Worm (Caenorhabditis elegans): Measurements from ENCODE around the gene ceh-92.

Gene ceh-92

DNA sequence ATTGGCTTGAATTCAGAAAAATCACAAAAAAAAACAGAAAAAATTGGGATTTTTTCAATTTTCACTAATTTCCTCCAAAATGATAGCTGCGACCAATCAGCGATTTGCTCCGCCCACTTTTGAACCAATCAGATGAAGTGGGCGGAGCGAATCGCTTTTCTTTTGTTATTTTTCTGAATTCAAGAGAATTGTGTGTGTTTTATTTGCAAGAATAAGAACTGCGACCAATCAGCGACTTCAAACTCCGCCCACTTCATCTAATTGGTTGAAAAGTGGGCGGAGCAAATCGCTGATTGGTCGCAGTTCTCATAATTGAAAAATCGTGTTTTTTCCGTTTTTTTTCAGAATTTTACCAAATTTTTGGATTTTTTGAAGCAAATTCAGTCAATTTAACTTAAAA lies 1.2 kb downstream of the ceh-92 start:
- TF ChIP-seq unc-62 (GFP tag; optimal IDR thresholded peaks at IDR 0.05): no peak

DNA sequence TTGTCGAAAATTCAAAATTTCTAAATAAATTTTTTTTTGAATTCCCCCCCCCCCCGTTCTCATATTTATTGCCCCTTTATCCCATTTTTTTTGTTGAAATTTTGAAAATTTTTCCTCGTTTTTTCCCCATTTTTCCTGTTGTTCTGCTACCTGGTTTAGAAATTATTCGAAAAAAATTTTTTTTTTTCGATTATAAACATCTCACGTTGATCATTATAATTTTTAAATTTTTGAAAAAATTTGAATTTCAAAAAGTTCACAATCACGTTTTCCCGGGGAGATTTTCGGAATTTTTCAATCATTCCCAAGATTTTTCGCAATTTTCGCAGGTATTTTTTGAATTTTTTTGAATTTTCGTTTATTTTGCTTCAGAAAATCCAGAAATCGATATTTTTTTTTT lies 7.5 kb downstream of the ceh-92 start, which contains the start of gene Y66D12A.3:
Gene Y66D12A.3, plus strand, starts transcription at position 301 of the 400 bp plus-strand sequence.
- no peak for TF ChIP-seq unc-62 (GFP tag; optimal IDR thresholded peaks at IDR 0.05)

DNA sequence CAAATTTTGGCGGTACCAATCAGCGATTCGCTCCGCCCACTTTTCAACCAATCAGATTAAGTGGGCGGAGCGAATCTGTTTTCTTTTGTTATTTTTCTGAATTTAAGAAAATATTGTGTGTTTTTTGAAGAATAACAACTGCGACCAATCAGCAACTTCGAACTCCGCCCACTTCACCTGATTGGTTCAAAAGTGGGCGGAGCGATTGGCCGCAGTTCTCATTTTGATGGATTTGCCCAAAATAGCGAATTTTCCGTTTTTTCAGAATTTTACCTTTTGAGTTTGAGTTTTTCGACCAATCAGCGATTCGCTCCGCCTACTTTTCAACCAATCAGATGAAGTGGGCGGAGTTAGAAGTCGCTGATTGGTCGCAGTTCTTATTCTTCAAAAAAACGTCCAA lies 7.9 kb downstream of the ceh-92 start:
- no peak for TF ChIP-seq unc-62 (GFP tag; optimal IDR thresholded peaks at IDR 0.05)

DNA sequence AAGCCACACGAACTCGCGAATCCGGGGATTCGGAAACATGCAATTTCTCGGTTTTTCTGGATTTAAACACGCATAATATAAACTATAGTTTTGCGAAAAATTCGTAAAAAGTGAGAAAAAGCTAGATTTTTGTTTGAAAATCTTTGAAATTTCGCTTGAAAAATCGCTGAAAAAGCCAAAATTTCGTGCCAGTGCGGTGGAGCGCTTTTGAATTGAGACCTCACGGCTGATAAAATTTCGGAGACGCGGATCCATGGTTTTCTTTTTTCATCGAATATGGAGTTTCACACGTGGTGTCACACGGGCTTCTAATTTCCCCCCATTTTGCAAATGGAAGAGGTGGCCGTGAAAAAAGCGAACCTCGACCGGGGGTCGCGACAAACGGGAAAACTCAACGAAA lies 8.9 kb downstream of the ceh-92 start:
- no peak for TF ChIP-seq unc-62 (GFP tag; optimal IDR thresholded peaks at IDR 0.05)

DNA sequence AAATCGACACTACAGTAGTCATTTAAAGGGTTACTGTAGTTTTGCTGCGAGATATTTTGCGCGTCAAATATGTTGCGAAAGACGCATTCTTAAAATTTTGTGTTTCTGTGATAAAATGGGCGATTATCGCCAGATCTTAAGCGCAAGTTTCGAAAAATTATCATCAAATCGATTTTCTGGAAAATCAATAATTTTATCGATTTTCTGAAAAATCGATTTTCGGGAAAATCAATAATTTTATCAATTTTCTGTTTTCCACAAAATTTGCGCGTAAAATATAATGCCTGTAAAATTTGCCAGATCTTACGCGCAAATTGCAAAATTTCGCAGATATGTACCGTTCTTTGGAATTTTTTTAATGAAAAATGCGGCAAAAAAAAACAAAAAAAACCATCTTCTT lies 10.7 kb downstream of the ceh-92 start:
- no peak for TF ChIP-seq unc-62 (GFP tag; optimal IDR thresholded peaks at IDR 0.05)

DNA sequence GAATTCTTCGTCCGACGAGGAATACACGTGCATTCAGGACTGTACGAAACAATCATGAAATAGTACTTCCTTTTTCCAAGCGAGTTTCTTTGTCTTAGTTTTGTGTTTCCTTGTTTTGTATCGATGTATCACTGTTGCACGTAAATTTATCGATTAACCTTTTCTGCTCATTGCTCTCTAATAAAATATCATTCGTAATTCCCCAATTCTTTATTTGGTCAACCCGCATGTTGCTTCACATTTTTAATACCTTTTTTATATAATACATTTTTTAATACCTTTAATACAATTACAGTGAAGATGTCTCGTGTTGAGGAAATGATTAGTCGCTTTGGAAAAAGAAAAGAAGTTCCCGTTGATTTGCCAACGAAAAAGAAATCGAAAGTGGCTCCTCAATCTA lies 26.5 kb downstream of the ceh-92 start, which contains the start of gene Y66D12A.1:
Gene Y66D12A.1, plus strand, starts transcription at position 301 of the 400 bp plus-strand sequence.
- no peak for TF ChIP-seq unc-62 (GFP tag; optimal IDR thresholded peaks at IDR 0.05)

DNA sequence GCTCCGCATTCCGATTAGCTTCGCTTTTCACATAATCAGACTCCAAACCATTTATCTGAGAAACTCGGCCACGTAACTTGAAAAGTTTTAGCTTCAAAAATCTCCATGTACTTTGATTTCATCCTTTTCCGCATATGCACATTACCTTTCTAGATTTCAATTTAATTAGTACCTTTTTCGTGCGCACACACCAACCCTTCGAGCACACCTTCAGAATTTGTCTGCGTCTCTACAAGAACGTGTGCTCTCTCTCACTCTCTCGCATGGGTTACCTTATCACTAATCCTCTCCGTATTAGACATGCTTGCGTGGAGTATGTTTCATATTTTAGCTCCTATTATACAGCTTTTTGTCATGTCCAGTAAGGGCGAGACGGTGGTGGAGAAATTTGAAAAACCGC lies 28.2 kb downstream of the ceh-92 start, which contains the start of gene Y66D12A.30:
Gene Y66D12A.30, plus strand, starts transcription at position 301 of the 400 bp plus-strand sequence.
- TF ChIP-seq unc-62 (GFP tag; optimal IDR thresholded peaks at IDR 0.05): no peak

DNA sequence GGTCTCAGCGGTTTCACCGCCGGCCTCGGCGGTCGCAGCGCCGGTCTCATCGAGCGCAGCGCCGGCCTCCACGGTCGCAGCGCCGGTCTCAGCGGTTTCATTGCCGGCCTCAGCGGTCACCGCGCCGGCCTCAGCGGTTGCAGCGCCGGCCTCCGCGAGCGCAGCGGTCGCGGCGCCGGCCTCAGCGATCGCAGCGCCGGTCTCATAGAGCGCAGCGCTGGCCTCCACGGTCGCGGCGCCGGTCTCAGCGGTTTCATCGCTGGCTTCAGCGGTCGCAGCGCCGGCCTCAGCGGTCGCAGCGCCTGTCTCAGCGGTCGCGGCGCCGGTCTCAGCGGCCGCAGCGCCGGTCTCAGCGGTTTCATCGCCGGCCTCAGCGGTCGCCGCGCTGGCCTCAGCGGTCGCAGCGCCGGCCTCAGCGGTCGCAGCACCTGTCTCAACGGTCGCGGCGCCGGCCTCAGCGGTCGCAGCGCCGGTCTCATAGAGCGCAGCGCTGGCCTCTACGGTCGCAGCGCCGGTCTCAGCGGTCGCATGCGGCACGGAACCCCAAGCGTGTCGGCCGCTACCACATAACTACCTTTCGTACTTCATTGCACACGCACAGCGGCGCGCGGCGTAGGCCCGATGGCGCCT lies 30.3 kb downstream of the ceh-92 start:
- no peak for TF ChIP-seq unc-62 (GFP tag; optimal IDR thresholded peaks at IDR 0.05)

DNA sequence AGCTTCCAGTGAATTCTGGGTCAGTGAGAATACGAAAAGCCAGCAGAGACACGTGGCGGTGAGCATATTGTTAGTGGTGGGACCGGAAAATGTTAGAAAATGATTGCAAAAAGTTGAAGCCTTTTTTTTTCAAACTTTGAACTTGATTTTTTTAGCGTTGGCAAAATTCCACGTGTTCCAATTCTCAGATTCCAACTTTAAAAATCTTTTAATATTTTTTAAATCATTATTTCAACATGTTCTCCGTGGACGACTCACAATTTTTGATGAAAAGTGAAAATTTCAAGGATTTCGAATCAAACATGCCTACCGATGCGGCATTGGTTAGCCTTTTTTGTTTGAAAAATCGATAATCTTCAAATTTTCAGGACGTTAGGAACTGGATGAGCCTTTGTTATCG lies 31.0 kb downstream of the ceh-92 start, which contains the start of the genes Y66A7A.9 and Y66A7A.4:
Gene Y66A7A.9, minus strand, starts transcription at position 101 of the 400 bp plus-strand sequence.
Gene Y66A7A.4, plus strand, starts transcription at position 237 of the 400 bp plus-strand sequence.
- TF ChIP-seq unc-62 (GFP tag; optimal IDR thresholded peaks at IDR 0.05): no peak

DNA sequence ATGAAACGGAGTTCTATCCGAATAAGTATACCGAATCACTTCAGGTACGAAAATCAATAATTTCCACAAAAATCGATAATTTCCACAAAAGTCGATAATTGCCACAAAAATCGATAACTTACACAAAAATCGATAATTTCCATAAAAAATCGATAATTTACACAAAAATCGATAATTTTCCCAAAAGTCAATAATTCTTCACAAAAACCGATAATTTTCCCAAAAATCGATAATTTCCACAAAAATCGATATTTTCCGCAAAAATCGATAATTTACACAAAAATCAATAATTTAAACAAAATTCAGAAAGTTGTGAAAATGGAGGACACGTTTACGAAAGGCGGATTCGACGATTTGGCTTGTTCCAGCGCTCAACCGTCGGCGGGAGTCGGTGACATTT lies 33.5 kb downstream of the ceh-92 start:
- TF ChIP-seq unc-62 (GFP tag; optimal IDR thresholded peaks at IDR 0.05): no peak

DNA sequence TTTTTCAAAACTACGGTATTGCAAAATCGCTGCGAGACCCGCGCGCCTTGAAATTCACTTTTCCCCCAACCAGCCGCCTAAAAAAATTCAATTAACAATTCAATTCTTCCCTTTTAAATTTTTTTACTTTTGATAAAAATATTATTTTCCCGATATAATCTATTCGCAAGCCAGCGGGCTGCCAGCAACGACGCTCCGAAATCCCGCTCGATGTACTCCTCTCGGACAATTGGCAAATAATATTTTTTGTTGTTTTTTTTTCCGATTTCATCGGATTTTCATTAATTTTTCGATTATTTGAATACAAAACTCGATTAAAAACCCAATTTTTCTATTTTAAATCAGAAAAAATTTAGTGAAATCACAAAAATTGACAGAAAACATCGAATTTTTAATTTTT lies 34.4 kb downstream of the ceh-92 start:
- no peak for TF ChIP-seq unc-62 (GFP tag; optimal IDR thresholded peaks at IDR 0.05)

DNA sequence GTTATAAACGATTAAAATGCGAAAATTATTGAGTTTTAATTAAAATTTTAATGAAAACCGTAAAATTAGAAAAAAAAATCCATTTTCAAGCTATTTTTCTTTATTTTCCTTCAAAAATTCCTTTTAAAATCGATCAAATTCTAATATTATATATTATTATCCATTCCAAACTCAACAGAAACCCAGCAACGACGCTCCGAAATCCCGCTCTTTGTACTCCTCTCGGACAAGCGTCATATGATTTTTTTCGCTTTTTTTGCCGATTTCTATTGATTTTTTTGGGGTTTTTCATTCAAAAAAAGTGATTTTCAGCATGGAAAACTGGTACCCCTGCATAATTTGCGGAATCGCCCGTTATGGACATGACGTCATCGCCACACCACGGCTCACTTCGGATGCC lies 35.0 kb downstream of the ceh-92 start, which contains the start of gene ceh-91:
Gene ceh-91, plus strand, starts transcription at position 301 of the 400 bp plus-strand sequence.
- TF ChIP-seq unc-62 (GFP tag; optimal IDR thresholded peaks at IDR 0.05): no peak

DNA sequence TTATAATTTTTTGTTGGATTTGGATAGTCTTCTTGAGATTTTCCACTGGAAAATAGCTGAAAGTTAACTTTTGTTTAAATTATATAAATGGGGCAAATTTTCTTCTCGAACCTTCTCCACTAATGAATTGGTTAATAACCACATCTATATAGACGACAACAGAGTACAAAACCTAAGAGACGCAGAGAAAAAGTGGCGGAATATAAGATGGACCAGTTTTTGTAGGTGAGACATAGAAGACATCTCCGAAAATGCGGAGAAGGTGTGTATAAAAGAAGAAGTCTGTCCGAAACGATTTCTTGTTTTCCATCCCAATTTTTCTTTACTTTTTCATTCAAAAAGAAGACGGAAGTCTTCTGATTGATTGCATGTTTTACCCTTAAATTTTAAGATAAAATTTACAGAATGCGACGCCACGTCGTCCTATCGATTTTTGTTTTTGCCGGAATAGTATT lies 43.5 kb downstream of the ceh-92 start, which contains the start of gene gly-8:
Gene gly-8, plus strand, starts transcription at position 405 of the 455 bp plus-strand sequence.
- TF ChIP-seq unc-62 (GFP tag; optimal IDR thresholded peaks at IDR 0.05): no peak

DNA sequence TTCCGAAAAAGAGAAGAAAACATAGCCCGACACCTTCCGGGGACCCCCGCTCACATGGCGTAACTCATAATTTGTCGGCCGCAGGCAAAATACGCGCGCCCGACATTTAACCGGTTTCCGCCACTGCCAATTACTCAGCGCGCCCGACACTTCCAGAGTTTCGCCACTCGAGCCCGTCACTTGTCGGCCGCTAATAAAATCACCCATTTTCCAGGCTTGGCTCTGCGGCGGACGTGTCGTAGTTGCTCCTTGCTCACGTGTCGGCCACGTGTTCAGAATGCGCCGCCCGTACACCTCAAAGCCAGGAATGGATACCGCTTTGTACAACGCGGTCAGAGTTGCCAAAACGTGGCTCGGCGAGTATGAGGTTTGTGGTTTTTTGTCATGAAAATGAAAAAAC lies 46.2 kb downstream of the ceh-92 start:
- TF ChIP-seq unc-62 (GFP tag; optimal IDR thresholded peaks at IDR 0.05): no peak

DNA sequence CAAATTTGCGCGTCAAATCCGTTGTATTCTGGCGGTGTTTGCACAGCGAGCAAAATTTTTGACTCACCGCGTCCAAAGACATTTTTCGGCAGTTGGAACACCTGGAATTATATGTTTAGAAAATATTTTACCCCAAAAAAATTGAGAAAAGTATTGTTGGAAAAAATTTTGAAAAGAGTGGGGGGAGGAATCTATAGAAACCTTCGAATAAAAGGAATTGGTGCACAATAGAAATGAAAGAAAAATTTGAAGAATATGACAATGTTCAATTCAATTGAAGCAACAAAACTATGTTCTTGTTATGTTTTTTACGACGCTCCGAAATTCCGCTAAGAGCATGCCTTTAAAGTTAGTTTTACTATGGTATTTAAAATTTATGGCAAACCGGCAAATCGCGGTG lies 48.0 kb downstream of the ceh-92 start, which contains the start of gene Y66A7A.7:
Gene Y66A7A.7, minus strand, starts transcription at position 101 of the 400 bp plus-strand sequence.
- TF ChIP-seq unc-62 (GFP tag; optimal IDR thresholded peaks at IDR 0.05): no peak

DNA sequence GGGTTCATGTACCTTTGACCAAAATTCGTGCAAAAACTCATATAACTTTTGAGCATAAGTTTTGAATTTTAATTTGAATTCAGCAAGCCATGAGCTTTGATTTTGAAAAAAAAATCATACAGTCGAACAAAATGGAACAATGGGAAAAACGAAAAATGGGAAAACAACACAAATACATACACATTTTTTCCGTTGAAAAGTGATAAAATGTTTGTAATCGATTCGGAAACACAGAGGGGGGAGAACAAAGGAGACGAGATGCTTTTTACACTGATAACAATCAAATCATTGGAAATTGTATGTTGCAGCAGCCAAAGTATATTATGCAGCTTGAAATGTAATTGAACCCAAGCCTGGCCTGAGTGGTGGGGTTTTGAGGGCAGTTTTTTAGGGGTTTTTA lies 49.7 kb downstream of the ceh-92 start:
- no peak for TF ChIP-seq unc-62 (GFP tag; optimal IDR thresholded peaks at IDR 0.05)

DNA sequence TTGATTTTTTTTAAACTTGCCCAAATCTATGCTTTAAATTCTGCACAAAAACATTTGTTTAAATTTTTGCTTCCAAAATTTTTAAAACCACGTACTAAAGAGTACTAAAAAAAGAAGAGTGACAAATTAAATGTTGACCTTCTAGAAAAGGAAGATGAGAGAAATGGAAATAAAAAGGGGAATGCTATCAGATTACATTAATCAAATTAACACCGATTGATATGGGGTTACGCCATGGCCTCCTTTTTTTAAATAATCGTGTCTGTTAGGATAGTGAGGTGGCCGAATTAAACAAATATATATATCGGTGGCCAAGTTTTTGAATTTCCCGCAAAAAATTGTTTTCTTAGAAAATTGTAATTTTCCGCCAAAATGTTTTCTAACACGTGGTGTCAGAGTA lies 51.0 kb downstream of the ceh-92 start:
- TF ChIP-seq unc-62 (GFP tag; optimal IDR thresholded peaks at IDR 0.05): no peak
